Worm (Caenorhabditis elegans) whole organism, L4 larva: Measurements from ENCODE around the gene mom-2.

Source experiments
- D1046.2 ChIP-seq: fragments of 200-800 bp; sonication (Bioruptor generic); IDR thresholded peaks from 2 replicates; pipeline ENCODE4 v1.3.6; 2022; ENCODE audit warnings: missing genetic modification characterization, missing compliant biosample characterization
- R02D3.7 ChIP-seq: fragments of 150-350 bp; sonication (generic microtip); optimal IDR thresholded peaks from 3 replicates; lab custom pipeline; 2014; ENCODE audit warnings: missing biosample characterization, missing genetic modification characterization
- Y105C5A.15 ChIP-seq: fragments of 200-800 bp; sonication (Bioruptor generic); IDR thresholded peaks from 2 replicates; pipeline ENCODE4 v1.3.6; 2022; ENCODE audit warnings: missing genetic modification characterization, missing compliant biosample characterization
- ZK546.5 ChIP-seq, 2 experiments: sonication (generic microtip); optimal IDR thresholded peaks; 2 replicates each; lab custom pipeline; 2017; ENCODE audit warnings: missing biosample characterization in 2 of 2, missing genetic modification characterization in 2 of 2
- ama-1 ChIP-seq: fragments of 150-350 bp; optimal IDR thresholded peaks from 2 replicates; lab custom pipeline; 2014; ENCODE audit warnings: inconsistent platforms, mixed read lengths
- attf-4 ChIP-seq: sonication (generic microtip); optimal IDR thresholded peaks from 3 replicates; lab custom pipeline; 2017; ENCODE audit warnings: missing biosample characterization, missing genetic modification characterization
- ceh-44 ChIP-seq: fragments of 200-800 bp; sonication (Bioruptor generic); IDR thresholded peaks from 2 replicates; pipeline ENCODE4 v1.3.6; 2022; ENCODE audit warnings: missing genetic modification reagents, missing genetic modification characterization, missing compliant biosample characterization
- ctbp-1 ChIP-seq: fragments of 200-800 bp; sonication (Bioruptor generic); IDR thresholded peaks from 2 replicates; pipeline ENCODE4 v1.3.6; 2022; ENCODE audit warnings: missing genetic modification reagents, missing genetic modification characterization, missing compliant biosample characterization
- daf-19 ChIP-seq: fragments of 200-800 bp; sonication (Bioruptor generic); conservative IDR thresholded peaks from 2 replicates; pipeline ENCODE4 v1.3.6; 2022; ENCODE audit warnings: missing genetic modification characterization, missing compliant biosample characterization
- dmd-6 ChIP-seq: fragments of 200-800 bp; sonication (Bioruptor generic); IDR thresholded peaks from 2 replicates; pipeline ENCODE4 v1.3.6; 2022; ENCODE audit warnings: missing genetic modification reagents, missing genetic modification characterization, missing compliant biosample characterization
- duxl-1 ChIP-seq: sonication (generic microtip); optimal IDR thresholded peaks from 2 replicates; lab custom pipeline; 2016; ENCODE audit warnings: mild to moderate bottlenecking, missing genetic modification characterization, moderate library complexity, missing compliant biosample characterization; ENCODE audit not compliant: poor library complexity
- hlh-11 ChIP-seq: fragments of 200-800 bp; sonication (Bioruptor generic); optimal IDR thresholded peaks from 2 replicates; lab custom pipeline; 2018; ENCODE audit warnings: mild to moderate bottlenecking, missing genetic modification characterization, missing compliant biosample characterization
- hlh-30 ChIP-seq: sonication (generic microtip); optimal IDR thresholded peaks from 2 replicates; lab custom pipeline; 2017; ENCODE audit warnings: antibody characterized with exemption, mild to moderate bottlenecking, missing genetic modification characterization, missing compliant biosample characterization; ENCODE audit not compliant: insufficient read depth
- lin-1 ChIP-seq: fragments of 200-800 bp; sonication (Bioruptor generic); IDR thresholded peaks from 2 replicates; pipeline ENCODE4 v1.3.6; 2022; ENCODE audit warnings: missing genetic modification reagents, missing genetic modification characterization, missing compliant biosample characterization
- lin-15B ChIP-seq: fragments of 150-350 bp; sonication (generic microtip); optimal IDR thresholded peaks from 3 replicates; lab custom pipeline; 2014; ENCODE audit warnings: missing biosample characterization, missing genetic modification characterization
- madf-5 ChIP-seq, 2 experiments: fragments of 200-800 bp; sonication (Bioruptor generic); IDR thresholded peaks; 2 replicates each; pipeline ENCODE4 v1.3.6; 2022; ENCODE audit warnings: missing compliant biosample characterization in 2 of 2, missing genetic modification characterization in 2 of 2
- mdt-29 ChIP-seq: fragments of 200-800 bp; sonication (Bioruptor generic); IDR thresholded peaks from 2 replicates; pipeline ENCODE4 v1.3.6; 2022; ENCODE audit warnings: missing genetic modification reagents, missing genetic modification characterization, missing compliant biosample characterization
- nhr-76 ChIP-seq: fragments of 150-350 bp; optimal IDR thresholded peaks from 2 replicates; lab custom pipeline; 2014; ENCODE audit warnings: missing biosample characterization, missing genetic modification characterization
- skn-1 ChIP-seq: fragments of 150-350 bp; optimal IDR thresholded peaks from 2 replicates; lab custom pipeline; 2014; ENCODE audit warnings: missing biosample characterization, missing genetic modification characterization
- spr-3 ChIP-seq: fragments of 200-800 bp; sonication (Bioruptor generic); optimal IDR thresholded peaks from 2 replicates; lab custom pipeline; 2018; ENCODE audit warnings: mild to moderate bottlenecking, missing genetic modification characterization, missing compliant biosample characterization
- unc-130 ChIP-seq: sonication (generic microtip); optimal IDR thresholded peaks from 2 replicates; lab custom pipeline; 2016; ENCODE audit warnings: missing genetic modification reagents, missing genetic modification characterization, missing compliant biosample characterization
- unc-39 ChIP-seq: sonication (generic microtip); optimal IDR thresholded peaks from 2 replicates; lab custom pipeline; 2017; ENCODE audit warnings: missing biosample characterization, missing genetic modification characterization
- zip-11 ChIP-seq: fragments of 200-800 bp; sonication (Bioruptor generic); IDR thresholded peaks from 2 replicates; pipeline ENCODE4 v1.3.6; 2022; ENCODE audit warnings: missing genetic modification characterization, missing compliant biosample characterization

The mom-2 gene

ce11 chrV:8406911-8407310 lies 51.1 kb downstream of the mom-2 start (continued):
- TF ChIP-seq hlh-11 (tag; lab: Kevin White, UChicago), result peak; percentile 18
- no peak for TF ChIP-seq dmd-6 (GFP tag; lab: Robert Waterston, UW)
- TF ChIP-seq nhr-76 (tag; lab: Kevin White, UChicago), result no peak
- TF ChIP-seq hlh-30 (tag; lab: Kevin White, UChicago), result peak; percentile 43
- no peak for TF ChIP-seq daf-19
- no peak for TF ChIP-seq ctbp-1 (GFP tag; lab: Robert Waterston, UW)
- no peak for TF ChIP-seq ama-1
- no peak for TF ChIP-seq attf-4
- no peak for TF ChIP-seq Y105C5A.15 (GFP tag; lab: Robert Waterston, UW)
- no peak for TF ChIP-seq skn-1 (tag; lab: Kevin White, UChicago)
- no peak for TF ChIP-seq zip-11 (GFP tag; lab: Robert Waterston, UW)
- TF ChIP-seq lin-15B (tag; lab: Kevin White, UChicago), result no peak
- TF ChIP-seq R02D3.7 (tag; lab: Kevin White, UChicago), result no peak
- TF ChIP-seq unc-39, result no peak
- TF ChIP-seq spr-3 (GFP tag; lab: Kevin White, UChicago), result no peak
- no peak for TF ChIP-seq D1046.2 (GFP tag; lab: Robert Waterston, UW)
- no peak for TF ChIP-seq unc-130 (GFP tag; lab: Kevin White, UChicago)
- TF ChIP-seq ZK546.5 (tag; optimal IDR thresholded peaks at IDR 0.05; lab: Kevin White, UChicago), result no peak
- no peak for TF ChIP-seq duxl-1 (tag; lab: Kevin White, UChicago)
- TF ChIP-seq madf-5 (GFP tag; IDR thresholded peaks at IDR 0.05; lab: Robert Waterston, UW), result no peak
- no peak for TF ChIP-seq ceh-44
- no peak for TF ChIP-seq mdt-29 (GFP tag; lab: Robert Waterston, UW)
- TF ChIP-seq lin-1 (GFP tag; lab: Robert Waterston, UW), result no peak
